Worm (Caenorhabditis elegans) whole organism, mixed stage, embryonic: ENCODE data around the gene math-33.

Experiments used
- elt-3 ChIP-seq: fragments of 150-350 bp; optimal IDR thresholded peaks from 2 replicates; lab custom pipeline; 2014; ENCODE audit warnings: missing biosample characterization, missing genetic modification characterization
- flh-1 ChIP-seq: fragments of 200-800 bp; sonication (Bioruptor generic); optimal IDR thresholded peaks from 2 replicates; lab custom pipeline; 2018; ENCODE audit warnings: mild to moderate bottlenecking, missing genetic modification characterization, moderate library complexity, missing compliant biosample characterization
- lin-13 ChIP-seq: fragments of 150-350 bp; optimal IDR thresholded peaks from 2 replicates; lab custom pipeline; 2014; ENCODE audit warnings: missing biosample characterization, missing genetic modification characterization
- mep-1 ChIP-seq: fragments of 150-350 bp; optimal IDR thresholded peaks from 2 replicates; lab custom pipeline; 2017; ENCODE audit warnings: missing biosample characterization, missing genetic modification reagents, missing genetic modification characterization, inconsistent platforms
- mls-2 ChIP-seq: sonication (generic microtip); optimal IDR thresholded peaks from 2 replicates; lab custom pipeline; 2016; ENCODE audit warnings: mild to moderate bottlenecking, missing genetic modification characterization, moderate library complexity, missing compliant biosample characterization
- nhr-237 ChIP-seq: fragments of 150-350 bp; optimal IDR thresholded peaks from 2 replicates; lab custom pipeline; 2014; ENCODE audit warnings: missing biosample characterization, missing genetic modification characterization
- nhr-28 ChIP-seq: fragments of 150-350 bp; optimal IDR thresholded peaks from 2 replicates; lab custom pipeline; 2014; ENCODE audit warnings: missing biosample characterization, missing genetic modification characterization
- pha-4 ChIP-seq: fragments of 150-350 bp; optimal IDR thresholded peaks from 2 replicates; lab custom pipeline; 2018; ENCODE audit warnings: missing biosample characterization, missing genetic modification reagents, missing genetic modification characterization
- snpc-4 ChIP-seq: fragments of 150-350 bp; optimal IDR thresholded peaks from 2 replicates; lab custom pipeline; 2014; ENCODE audit warnings: missing biosample characterization, missing genetic modification characterization
- unc-39 ChIP-seq: fragments of 150-350 bp; optimal IDR thresholded peaks from 2 replicates; lab custom pipeline; 2014; ENCODE audit warnings: missing biosample characterization, missing genetic modification characterization
- unc-62 ChIP-seq: fragments of 150-350 bp; optimal IDR thresholded peaks from 2 replicates; lab custom pipeline; 2014; ENCODE audit warnings: missing biosample characterization, missing genetic modification reagents, missing genetic modification characterization

DNA sequence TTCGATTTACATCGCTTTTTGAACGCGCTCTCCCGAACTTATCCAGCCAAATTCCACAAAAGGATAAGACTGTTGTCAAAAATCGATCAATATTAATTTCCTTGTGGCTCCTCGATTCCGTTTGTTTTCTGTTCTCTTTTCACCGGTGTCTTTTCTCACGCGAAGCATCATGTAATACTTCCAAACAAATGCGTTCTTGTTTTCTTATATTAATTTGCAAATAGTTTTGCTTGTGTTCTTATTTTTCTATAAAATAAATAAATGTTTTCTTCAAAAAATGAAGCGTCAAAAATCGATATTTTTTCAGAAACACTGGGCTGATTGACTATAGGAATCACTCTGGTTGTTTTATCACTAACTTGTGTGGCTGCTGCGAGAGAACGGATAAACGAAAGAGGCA, at the start of gene math-33:
- TF ChIP-seq pha-4 = no peak
- TF ChIP-seq unc-39 (tag; lab: Kevin White, UChicago) = no peak
- no peak for TF ChIP-seq unc-62 (GFP tag; lab: Kevin White, UChicago)
- TF ChIP-seq elt-3 = no peak
- no peak for TF ChIP-seq snpc-4 (tag; lab: Kevin White, UChicago)
- no peak for TF ChIP-seq mls-2 (tag; lab: Kevin White, UChicago)
- TF ChIP-seq nhr-28 (tag; lab: Kevin White, UChicago) = no peak
- TF ChIP-seq lin-13 (tag; lab: Kevin White, UChicago) = no peak
- TF ChIP-seq mep-1 (tag; lab: Kevin White, UChicago) = no peak
- no peak for TF ChIP-seq flh-1
- no peak for TF ChIP-seq nhr-237 (tag; lab: Kevin White, UChicago)
